Worm (Caenorhabditis elegans) whole organism, mixed stage, embryonic: ENCODE results near the gene fbxa-209.

Experiments
- bed-3 ChIP-seq: fragments of 200-800 bp; sonication (Bioruptor generic); optimal IDR thresholded peaks from 3 replicates; lab custom pipeline; 2018; ENCODE audit warnings: mild to moderate bottlenecking, missing genetic modification characterization, moderate library complexity, missing compliant biosample characterization
- blmp-1 ChIP-seq: fragments of 150-350 bp; optimal IDR thresholded peaks from 2 replicates; lab custom pipeline; 2014; ENCODE audit warnings: missing biosample characterization, missing genetic modification characterization
- ceh-39 ChIP-seq: fragments of 150-350 bp; optimal IDR thresholded peaks from 2 replicates; lab custom pipeline; 2014; ENCODE audit warnings: missing biosample characterization, missing genetic modification characterization
- ceh-83 ChIP-seq: fragments of 200-800 bp; sonication (Bioruptor generic); optimal IDR thresholded peaks from 2 replicates; lab custom pipeline; 2018; ENCODE audit warnings: mild to moderate bottlenecking, missing genetic modification characterization, missing compliant biosample characterization
- ces-1 ChIP-seq: fragments of 150-350 bp; optimal IDR thresholded peaks from 2 replicates; lab custom pipeline; 2014; ENCODE audit warnings: missing biosample characterization, missing genetic modification reagents, missing genetic modification characterization
- cnd-1 ChIP-seq: fragments of 200-800 bp; sonication (Bioruptor generic); optimal IDR thresholded peaks from 2 replicates; lab custom pipeline; 2018; ENCODE audit warnings: mild to moderate bottlenecking, missing genetic modification characterization, missing compliant biosample characterization
- drap-1 ChIP-seq: fragments of 200-800 bp; sonication (Bioruptor generic); optimal IDR thresholded peaks from 3 replicates; lab custom pipeline; 2018; ENCODE audit warnings: mild to moderate bottlenecking, missing genetic modification characterization, missing compliant biosample characterization
- elt-1 ChIP-seq: sonication (generic microtip); optimal IDR thresholded peaks from 2 replicates; lab custom pipeline; 2017; ENCODE audit warnings: missing genetic modification characterization, mild to moderate bottlenecking, missing compliant biosample characterization, antibody characterized with exemption, moderate library complexity, borderline replicate concordance; ENCODE audit not compliant: insufficient read depth
- elt-3 ChIP-seq: fragments of 150-350 bp; optimal IDR thresholded peaks from 2 replicates; lab custom pipeline; 2014; ENCODE audit warnings: missing biosample characterization, missing genetic modification characterization
- flh-1 ChIP-seq: fragments of 200-800 bp; sonication (Bioruptor generic); optimal IDR thresholded peaks from 2 replicates; lab custom pipeline; 2018; ENCODE audit warnings: mild to moderate bottlenecking, missing genetic modification characterization, moderate library complexity, missing compliant biosample characterization
- ham-2 ChIP-seq: fragments of 200-800 bp; sonication (Bioruptor generic); optimal IDR thresholded peaks from 2 replicates; lab custom pipeline; 2018; ENCODE audit warnings: mild to moderate bottlenecking, missing genetic modification characterization, missing compliant biosample characterization
- hlh-1 ChIP-seq: fragments of 150-350 bp; optimal IDR thresholded peaks from 2 replicates; lab custom pipeline; 2014; ENCODE audit warnings: missing biosample characterization, missing genetic modification reagents, missing genetic modification characterization
- lin-13 ChIP-seq: fragments of 150-350 bp; optimal IDR thresholded peaks from 2 replicates; lab custom pipeline; 2014; ENCODE audit warnings: missing biosample characterization, missing genetic modification characterization
- lin-32 ChIP-seq: fragments of 200-800 bp; sonication (Bioruptor generic); optimal IDR thresholded peaks from 2 replicates; lab custom pipeline; 2018; ENCODE audit warnings: mild to moderate bottlenecking, missing genetic modification characterization, missing compliant biosample characterization
- lsy-2 ChIP-seq: fragments of 150-350 bp; optimal IDR thresholded peaks from 2 replicates; lab custom pipeline; 2014; ENCODE audit warnings: missing biosample characterization, missing genetic modification characterization
- mab-5 ChIP-seq: fragments of 150-350 bp; optimal IDR thresholded peaks from 2 replicates; lab custom pipeline; 2014; ENCODE audit warnings: missing biosample characterization, missing genetic modification characterization
- mep-1 ChIP-seq: fragments of 150-350 bp; optimal IDR thresholded peaks from 2 replicates; lab custom pipeline; 2017; ENCODE audit warnings: missing biosample characterization, missing genetic modification reagents, missing genetic modification characterization, inconsistent platforms
- mls-2 ChIP-seq: sonication (generic microtip); optimal IDR thresholded peaks from 2 replicates; lab custom pipeline; 2016; ENCODE audit warnings: mild to moderate bottlenecking, missing genetic modification characterization, moderate library complexity, missing compliant biosample characterization
- nhr-12 ChIP-seq: fragments of 150-350 bp; optimal IDR thresholded peaks from 2 replicates; lab custom pipeline; 2014; ENCODE audit warnings: missing biosample characterization, missing genetic modification characterization
- nhr-2 ChIP-seq: fragments of 150-350 bp; optimal IDR thresholded peaks from 2 replicates; lab custom pipeline; 2014; ENCODE audit warnings: missing biosample characterization, missing genetic modification characterization
- nhr-237 ChIP-seq: fragments of 150-350 bp; optimal IDR thresholded peaks from 2 replicates; lab custom pipeline; 2014; ENCODE audit warnings: missing biosample characterization, missing genetic modification characterization
- nhr-28 ChIP-seq: fragments of 150-350 bp; optimal IDR thresholded peaks from 2 replicates; lab custom pipeline; 2014; ENCODE audit warnings: missing biosample characterization, missing genetic modification characterization
- nhr-76 ChIP-seq: sonication (generic microtip); optimal IDR thresholded peaks from 2 replicates; lab custom pipeline; 2017; ENCODE audit warnings: missing biosample characterization, missing genetic modification characterization
- pha-4 ChIP-seq: fragments of 150-350 bp; optimal IDR thresholded peaks from 2 replicates; lab custom pipeline; 2018; ENCODE audit warnings: missing biosample characterization, missing genetic modification reagents, missing genetic modification characterization
- sem-2 ChIP-seq: fragments of 200-800 bp; sonication (Bioruptor generic); optimal IDR thresholded peaks from 2 replicates; lab custom pipeline; 2018; ENCODE audit warnings: mild to moderate bottlenecking, missing genetic modification characterization, missing compliant biosample characterization
- snpc-4 ChIP-seq: fragments of 150-350 bp; optimal IDR thresholded peaks from 2 replicates; lab custom pipeline; 2014; ENCODE audit warnings: missing biosample characterization, missing genetic modification characterization
- tbx-8 ChIP-seq: fragments of 200-800 bp; sonication (Bioruptor generic); optimal IDR thresholded peaks from 2 replicates; lab custom pipeline; 2018; ENCODE audit warnings: mild to moderate bottlenecking, missing genetic modification characterization, moderate library complexity, missing compliant biosample characterization
- unc-39 ChIP-seq: fragments of 150-350 bp; optimal IDR thresholded peaks from 2 replicates; lab custom pipeline; 2014; ENCODE audit warnings: missing biosample characterization, missing genetic modification characterization
- unc-62 ChIP-seq: fragments of 150-350 bp; optimal IDR thresholded peaks from 2 replicates; lab custom pipeline; 2014; ENCODE audit warnings: missing biosample characterization, missing genetic modification reagents, missing genetic modification characterization
- ztf-11 ChIP-seq: fragments of 150-350 bp; optimal IDR thresholded peaks from 2 replicates; lab custom pipeline; 2014; ENCODE audit warnings: missing biosample characterization, missing genetic modification characterization

fbxa-209 gene

ce11 chrV:15465032-15465727, 38.3 kb upstream of the fbxa-209 start, which contains the start of gene pqn-71 (continued):
- TF ChIP-seq mab-5 (tag; lab: Kevin White, UChicago) (no peak), unc-62 (GFP tag; lab: Kevin White, UChicago) (peak; percentile 42), nhr-237 (peak; percentile 35), lin-13 (tag; lab: Kevin White, UChicago) (peak; percentile 61), mls-2 (peak; percentile 89), elt-1 (no peak), ztf-11 (tag; lab: Kevin White, UChicago) (peak; percentile 35), unc-39 (tag; lab: Kevin White, UChicago) (no peak)

ce11 chrV:15464402-15464801, 37.6 kb upstream of the fbxa-209 start, which contains the start of gene rocf-1:
Gene rocf-1, minus strand, starts transcription at chrV:15464502.
- no peak for TF ChIP-seq drap-1 (GFP tag; lab: Kevin White, UChicago)
- TF ChIP-seq blmp-1 (tag; lab: Kevin White, UChicago): peak; percentile 26

ce11 chrV:15459088-15459487, 32.2 kb upstream of the fbxa-209 start, which contains the start of gene str-71:
Gene str-71, minus strand, starts transcription at chrV:15459188.
- no peak for TF ChIP-seq pha-4

ce11 chrV:15454322-15454721, 27.5 kb upstream of the fbxa-209 start:
- TF ChIP-seq ceh-83 (GFP tag; lab: Kevin White, UChicago): no peak
- TF ChIP-seq drap-1 (GFP tag; lab: Kevin White, UChicago): peak; percentile 5

ce11 chrV:15451421-15451820, 24.6 kb upstream of the fbxa-209 start, which contains the start of gene srw-33:
Gene srw-33, minus strand, starts transcription at chrV:15451521.
- no peak for TF ChIP-seq elt-1
- TF ChIP-seq sem-2 (GFP tag; lab: Kevin White, UChicago): no peak
- no peak for TF ChIP-seq unc-39 (tag; lab: Kevin White, UChicago)
- no peak for TF ChIP-seq snpc-4 (tag; lab: Kevin White, UChicago)
- TF ChIP-seq elt-3 (tag; lab: Kevin White, UChicago): no peak
- TF ChIP-seq lin-13 (tag; lab: Kevin White, UChicago): no peak
- TF ChIP-seq bed-3: no peak
- TF ChIP-seq drap-1 (GFP tag; lab: Kevin White, UChicago): no peak
- no peak for TF ChIP-seq ceh-83 (GFP tag; lab: Kevin White, UChicago)
- no peak for TF ChIP-seq ceh-39 (tag; lab: Kevin White, UChicago)
- TF ChIP-seq nhr-76 (tag; lab: Kevin White, UChicago): no peak
- no peak for TF ChIP-seq tbx-8 (GFP tag; lab: Kevin White, UChicago)
- no peak for TF ChIP-seq unc-62 (GFP tag; lab: Kevin White, UChicago)
- TF ChIP-seq nhr-12 (tag; lab: Kevin White, UChicago): no peak
- no peak for TF ChIP-seq hlh-1 (tag; lab: Kevin White, UChicago)
- no peak for TF ChIP-seq ces-1 (GFP tag; lab: Kevin White, UChicago)
- TF ChIP-seq lin-32: no peak
- TF ChIP-seq lsy-2 (tag; lab: Kevin White, UChicago): no peak
- no peak for TF ChIP-seq nhr-28 (tag; lab: Kevin White, UChicago)
- TF ChIP-seq nhr-237: no peak
- TF ChIP-seq, all 35 proteins: peak for 0

- TF ChIP-seq unc-62 (GFP tag; lab: Kevin White, UChicago) (no peak), flh-1 (no peak), mls-2 (no peak), mep-1 (tag; lab: Kevin White, UChicago) (no peak), lin-32 (no peak), nhr-76 (tag; lab: Kevin White, UChicago) (no peak), elt-1 (no peak), cnd-1 (tag; lab: Kevin White, UChicago) (no peak), bed-3 (no peak), mab-5 (tag; lab: Kevin White, UChicago) (no peak), elt-3 (tag; lab: Kevin White, UChicago) (no peak), nhr-28 (tag; lab: Kevin White, UChicago) (no peak), ztf-11 (tag; lab: Kevin White, UChicago) (no peak), pha-4 (no peak), nhr-12 (tag; lab: Kevin White, UChicago) (no peak), drap-1 (GFP tag; lab: Kevin White, UChicago) (no peak), ham-2 (GFP tag; lab: Kevin White, UChicago) (no peak), nhr-2 (tag; lab: Kevin White, UChicago) (no peak)
Observed at ce11 chrV:15448865-15449264, 22.0 kb upstream of the fbxa-209 start, which contains the start of gene T26H5.14. Gene T26H5.14, plus strand, starts transcription at chrV:15449165.
